Fruit fly (Drosophila melanogaster): ENCODE measurements around the gene CG9121.

dm6 chr2L:5043043-5043442 lies 7.8 kb downstream of the CG9121 start, which contains the start of the genes CG33995, CG44000 and CG44001:
- TF ChIP-seq Sin3A (optimal IDR thresholded peaks at IDR 0.05) (no peak), ttk (optimal IDR thresholded peaks at IDR 0.05) (no peak), insv (optimal IDR thresholded peaks at IDR 0.05) (no peak)
